Worm (Caenorhabditis elegans): Measurements from ENCODE around the gene C08G5.7.

C08G5.7 gene

ce11 chrII:759788-760187 lies 5.3 kb downstream of the C08G5.7 start:
- TF ChIP-seq swsn-7 (tag; optimal IDR thresholded peaks at IDR 0.05) (peak; percentile 41), egl-13 (tag; optimal IDR thresholded peaks at IDR 0.05) (peak; percentile 50), unc-30 (tag; optimal IDR thresholded peaks at IDR 0.05) (no peak), ceh-82 (tag; optimal IDR thresholded peaks at IDR 0.05) (peak; percentile 36 to 60 (median 60)), aha-1 (tag; optimal IDR thresholded peaks at IDR 0.05) (no peak), mep-1 (tag; optimal IDR thresholded peaks at IDR 0.05) (peak; percentile 33), xbp-1 (tag; optimal IDR thresholded peaks at IDR 0.05) (peak; percentile 41), ets-5 (GFP tag; IDR thresholded peaks at IDR 0.05) (no peak), nhr-84 (tag; optimal IDR thresholded peaks at IDR 0.05) (no peak), zag-1 (tag; optimal IDR thresholded peaks at IDR 0.05) (peak; percentile 60), efl-1 (optimal IDR thresholded peaks at IDR 0.05) (peak; percentile 33 to 35), efl-1 (GFP tag; optimal IDR thresholded peaks at IDR 0.05 in 1 of 2) (peak in 1 of 2 experiments; percentile 81), rnt-1 (tag; optimal IDR thresholded peaks at IDR 0.05) (peak; percentile 28), fkh-10 (GFP tag; optimal IDR thresholded peaks at IDR 0.05) (peak; percentile 61), tbx-2 (tag; optimal IDR thresholded peaks at IDR 0.05) (peak; percentile 27), egl-27 (tag; optimal IDR thresholded peaks at IDR 0.05) (no peak), fos-1 (tag; optimal IDR thresholded peaks at IDR 0.05) (peak; percentile 12), nhr-47 (tag; optimal IDR thresholded peaks at IDR 0.05) (peak; percentile 60), lin-14 (GFP tag; optimal IDR thresholded peaks at IDR 0.05) (peak; percentile 85), unc-86 (tag; optimal IDR thresholded peaks at IDR 0.05) (peak; percentile 35), nhr-71 (tag; optimal IDR thresholded peaks at IDR 0.05) (peak; percentile 68), dsc-1 (tag; optimal IDR thresholded peaks at IDR 0.05) (peak; percentile 78), grh-1 (GFP tag; IDR thresholded peaks at IDR 0.05) (no peak), mab-9 (GFP tag; IDR thresholded peaks at IDR 0.05) (0 out of 2 replicates have a peak, but pooled peaks have one; percentile 42), ztf-11 (tag; optimal IDR thresholded peaks at IDR 0.05) (no peak), fkh-8 (tag; optimal IDR thresholded peaks at IDR 0.05) (peak; percentile 90), ceh-63 (GFP tag; optimal IDR thresholded peaks at IDR 0.05) (no peak), snu-23 (GFP tag; optimal IDR thresholded peaks at IDR 0.05) (peak; percentile 54), lsy-2 (tag; optimal IDR thresholded peaks at IDR 0.05) (peak; percentile 24 to 67), lin-35 (GFP tag; optimal IDR thresholded peaks at IDR 0.05) (peak in 1 of 2 experiments; percentile 38), skn-1 (tag; optimal IDR thresholded peaks at IDR 0.05) (peak; percentile 45), dpl-1 (GFP tag; optimal IDR thresholded peaks at IDR 0.05) (peak in 1 of 3 experiments; percentile 40)

- TF ChIP-seq tlp-1 (tag; optimal IDR thresholded peaks at IDR 0.05) (no peak), lin-35 (GFP tag; optimal IDR thresholded peaks at IDR 0.05) (no peak), vab-15 (tag; optimal IDR thresholded peaks at IDR 0.05) (no peak), dpl-1 (GFP tag; optimal IDR thresholded peaks at IDR 0.05) (no peak), zag-1 (tag; optimal IDR thresholded peaks at IDR 0.05) (no peak), ceh-88 (GFP tag; IDR thresholded peaks at IDR 0.05) (no peak), ceh-82 (tag; optimal IDR thresholded peaks at IDR 0.05) (no peak), jun-1 (tag; optimal IDR thresholded peaks at IDR 0.05) (no peak)
These were observed 7.9 kb downstream of the C08G5.7 start for ce11 chrII:757224-757623.

ce11 chrII:756161-756560 lies 9.0 kb downstream of the C08G5.7 start:
- TF ChIP-seq rnt-1 (tag; optimal IDR thresholded peaks at IDR 0.05) (no peak), mab-9 (GFP tag; IDR thresholded peaks at IDR 0.05) (no peak), nhr-19 (GFP tag; conservative IDR thresholded peaks at IDR 0.05) (no peak), ama-1 (optimal IDR thresholded peaks at IDR 0.05) (no peak), aly-2 (tag; optimal IDR thresholded peaks at IDR 0.05) (no peak), efl-1 (optimal IDR thresholded peaks at IDR 0.05) (no peak), efl-1 (GFP tag; optimal IDR thresholded peaks at IDR 0.05 in 1 of 2) (no peak), ets-5 (GFP tag; IDR thresholded peaks at IDR 0.05) (no peak), mef-2 (tag; optimal IDR thresholded peaks at IDR 0.05) (no peak), unc-130 (tag; optimal IDR thresholded peaks at IDR 0.05) (no peak), egl-13 (tag; optimal IDR thresholded peaks at IDR 0.05) (no peak)
